Worm (Caenorhabditis elegans) whole organism, late embryonic: ENCODE measurements around the gene H03G16.6.
A peak's percentile ranks its signal among the peaks of the same experiment; 100 is the strongest.

Source experiments
- F13H6.1 ChIP-seq: sonication (generic microtip); optimal IDR thresholded peaks from 2 replicates; lab custom pipeline; 2016; ENCODE audit warnings: missing genetic modification characterization, missing compliant biosample characterization
- T23F11.4 ChIP-seq: fragments of 200-800 bp; sonication (Bioruptor generic); optimal IDR thresholded peaks from 2 replicates; lab custom pipeline; 2018; ENCODE audit warnings: mild to moderate bottlenecking, missing genetic modification characterization, missing compliant biosample characterization
- ahr-1 ChIP-seq: sonication (generic microtip); optimal IDR thresholded peaks from 2 replicates; lab custom pipeline; 2016; ENCODE audit warnings: missing genetic modification characterization, missing compliant biosample characterization
- ama-1 ChIP-seq: fragments of 150-350 bp; optimal IDR thresholded peaks from 2 replicates; lab custom pipeline; 2014
- ceh-14 ChIP-seq: sonication (generic microtip); optimal IDR thresholded peaks from 2 replicates; lab custom pipeline; 2016; ENCODE audit warnings: missing genotype, missing genetic modification characterization, missing compliant biosample characterization
- ceh-19 ChIP-seq: fragments of 200-800 bp; sonication (Bioruptor generic); optimal IDR thresholded peaks from 2 replicates; lab custom pipeline; 2018; ENCODE audit warnings: mild to moderate bottlenecking, missing genetic modification characterization, missing compliant biosample characterization
- ceh-30 ChIP-seq: fragments of 150-350 bp; optimal IDR thresholded peaks from 2 replicates; lab custom pipeline; 2014; ENCODE audit warnings: missing biosample characterization, missing genetic modification characterization
- ceh-31 ChIP-seq: sonication (generic microtip); optimal IDR thresholded peaks from 2 replicates; lab custom pipeline; 2016; ENCODE audit warnings: missing genetic modification characterization, missing compliant biosample characterization
- ceh-48 ChIP-seq: sonication (generic microtip); optimal IDR thresholded peaks from 2 replicates; lab custom pipeline; 2016; ENCODE audit warnings: missing genetic modification characterization, inconsistent platforms, missing compliant biosample characterization
- ceh-6 ChIP-seq: fragments of 200-800 bp; sonication (Bioruptor generic); optimal IDR thresholded peaks from 2 replicates; lab custom pipeline; 2018; ENCODE audit warnings: mild to moderate bottlenecking, missing genetic modification characterization, missing compliant biosample characterization
- dmd-4 ChIP-seq: sonication (generic microtip); optimal IDR thresholded peaks from 2 replicates; lab custom pipeline; 2016; ENCODE audit warnings: borderline replicate concordance, missing genetic modification characterization, missing compliant biosample characterization
- elt-2 ChIP-seq: sonication (generic microtip); optimal IDR thresholded peaks from 2 replicates; lab custom pipeline; 2016; ENCODE audit warnings: missing genetic modification reagents, missing genetic modification characterization, missing compliant biosample characterization
- fkh-6 ChIP-seq: sonication (generic microtip); optimal IDR thresholded peaks from 2 replicates; lab custom pipeline; 2016; ENCODE audit warnings: missing genetic modification characterization, missing compliant biosample characterization
- gmeb-2 ChIP-seq: sonication (generic microtip); optimal IDR thresholded peaks from 2 replicates; lab custom pipeline; 2016; ENCODE audit warnings: missing genetic modification characterization, inconsistent platforms, missing compliant biosample characterization
- lin-11 ChIP-seq: fragments of 200-800 bp; sonication (Bioruptor generic); optimal IDR thresholded peaks from 2 replicates; lab custom pipeline; 2018; ENCODE audit warnings: mild to moderate bottlenecking, missing genetic modification characterization, missing compliant biosample characterization
- madf-2 ChIP-seq: sonication (generic microtip); optimal IDR thresholded peaks from 2 replicates; lab custom pipeline; 2017; ENCODE audit warnings: missing genetic modification characterization, missing compliant biosample characterization
- nfya-1 ChIP-seq: sonication (generic microtip); optimal IDR thresholded peaks from 2 replicates; lab custom pipeline; 2017; ENCODE audit warnings: missing genetic modification characterization, mild to moderate bottlenecking, missing compliant biosample characterization, antibody characterized with exemption, moderate library complexity
- nhr-11 ChIP-seq: fragments of 150-350 bp; optimal IDR thresholded peaks from 2 replicates; lab custom pipeline; 2014; ENCODE audit warnings: missing biosample characterization, missing genetic modification characterization
- npax-4 ChIP-seq: sonication (generic microtip); optimal IDR thresholded peaks from 2 replicates; lab custom pipeline; 2016; ENCODE audit warnings: missing genetic modification characterization, missing compliant biosample characterization
- pha-2 ChIP-seq: sonication (generic microtip); optimal IDR thresholded peaks from 2 replicates; lab custom pipeline; 2017; ENCODE audit warnings: mild to moderate bottlenecking, missing genetic modification characterization, missing compliant biosample characterization
- pha-4 ChIP-seq: fragments of 150-350 bp; optimal IDR thresholded peaks from 2 replicates; lab custom pipeline; 2018; ENCODE audit warnings: missing biosample characterization, missing genetic modification reagents, missing genetic modification characterization
- pros-1 ChIP-seq: fragments of 150-350 bp; optimal IDR thresholded peaks from 2 replicates; lab custom pipeline; 2014; ENCODE audit warnings: missing biosample characterization, missing genetic modification reagents, missing genetic modification characterization
- ref-2 ChIP-seq: sonication (generic microtip); optimal IDR thresholded peaks from 2 replicates; lab custom pipeline; 2016; ENCODE audit warnings: missing genetic modification characterization, missing compliant biosample characterization
- sdc-2 ChIP-seq: sonication (generic microtip); optimal IDR thresholded peaks from 2 replicates; lab custom pipeline; 2016; ENCODE audit warnings: missing genotype, missing genetic modification characterization, missing compliant biosample characterization
- sox-4 ChIP-seq: sonication (generic microtip); optimal IDR thresholded peaks from 2 replicates; lab custom pipeline; 2017; ENCODE audit warnings: mild to moderate bottlenecking, missing genetic modification characterization, inconsistent platforms, missing compliant biosample characterization
- tbx-2 ChIP-seq: sonication (generic microtip); optimal IDR thresholded peaks from 2 replicates; lab custom pipeline; 2016; ENCODE audit warnings: missing genetic modification characterization, missing compliant biosample characterization
- unc-3 ChIP-seq, 2 experiments: fragments of 200-800 bp in 1 of 2; sonication (Bioruptor generic) in 1 of 2; sonication (generic microtip) in 1 of 2; conservative IDR thresholded peaks in 1 of 2; optimal IDR thresholded peaks in 1 of 2; 2 replicates each; pipeline versions ENCODE4 v1.3.6 to Lab custom; 2016 to 2022; ENCODE audit warnings: missing compliant biosample characterization in 2 of 2, missing genetic modification characterization in 2 of 2, missing genetic modification reagents in 1 of 2
- unc-42 ChIP-seq: sonication (generic microtip); optimal IDR thresholded peaks from 2 replicates; lab custom pipeline; 2016; ENCODE audit warnings: missing genotype, missing genetic modification characterization, missing compliant biosample characterization
- unc-55 ChIP-seq: sonication (generic microtip); optimal IDR thresholded peaks from 2 replicates; lab custom pipeline; 2017; ENCODE audit warnings: missing biosample characterization, missing genetic modification reagents, missing genetic modification characterization

H03G16.6 gene

ce11 chrX:15052385-15052784 lies at the start of gene H03G16.6:
TSS of gene H03G16.6 (plus strand) at chrX:15052685.
- TF ChIP-seq tbx-2 (tag; lab: Kevin White, UChicago) (no peak), sox-4 (tag; lab: Kevin White, UChicago) (no peak), nfya-1 (tag; lab: Kevin White, UChicago) (no peak), ceh-31 (tag; lab: Kevin White, UChicago) (no peak), unc-55 (GFP tag; lab: Kevin White, UChicago) (no peak)

ce11 chrX:15003891-15004550 lies 48.5 kb upstream of the H03G16.6 start, which contains the start of gene slc-25A18.1:
TSS of gene slc-25A18.1 (minus strand) at chrX:15003941.
- TF ChIP-seq fkh-6 (tag; lab: Kevin White, UChicago) = no peak
- peak; percentile 72 for TF ChIP-seq elt-2 (tag; lab: Kevin White, UChicago)

ce11 chrX:15006847-15007358 lies 45.6 kb upstream of the H03G16.6 start, which contains the start of gene ergi-2:
TSS of gene ergi-2 (minus strand) at chrX:15007308.
- TF ChIP-seq madf-2 (tag; lab: Kevin White, UChicago) = no peak
- no peak for TF ChIP-seq dmd-4
- TF ChIP-seq nhr-11 (tag; lab: Kevin White, UChicago) = no peak
- TF ChIP-seq gmeb-2 (tag; lab: Kevin White, UChicago) = no peak
- no peak for TF ChIP-seq ahr-1 (tag; lab: Kevin White, UChicago)
- no peak for TF ChIP-seq T23F11.4 (GFP tag; lab: Kevin White, UChicago)
- TF ChIP-seq fkh-6 (tag; lab: Kevin White, UChicago) = no peak
- TF ChIP-seq F13H6.1 = no peak
- TF ChIP-seq pha-2 (tag; lab: Kevin White, UChicago) = no peak
- TF ChIP-seq ceh-6 = no peak
- TF ChIP-seq pha-4 (tag; lab: Kevin White, UChicago) = no peak
- no peak for TF ChIP-seq ama-1 (lab: Kevin White, UChicago)
- TF ChIP-seq elt-2 (tag; lab: Kevin White, UChicago) = no peak

- no peak for TF ChIP-seq sdc-2 (tag; lab: Kevin White, UChicago)
- TF ChIP-seq, all 69 proteins: peak for 0
These were observed 43.8 kb upstream of the H03G16.6 start for ce11 chrX:15008697-15009096.

- TF ChIP-seq npax-4 (tag; lab: Kevin White, UChicago) (no peak), ceh-31 (tag; lab: Kevin White, UChicago) (no peak)
These were observed 41.5 kb upstream of the H03G16.6 start for ce11 chrX:15010941-15011340.

- TF ChIP-seq ceh-19 (GFP tag; lab: Kevin White, UChicago) = no peak
- 0 out of 2 replicates have a peak, but pooled peaks have one; percentile 28 for TF ChIP-seq unc-3 (GFP tag; conservative IDR thresholded peaks at IDR 0.05; lab: Robert Waterston, UW)
- TF ChIP-seq unc-3 (tag; optimal IDR thresholded peaks at IDR 0.05; lab: Kevin White, UChicago) = peak; percentile 82
- no peak for TF ChIP-seq ceh-14 (tag; lab: Kevin White, UChicago)
- TF ChIP-seq pha-4 (tag; lab: Kevin White, UChicago) = no peak
- TF ChIP-seq ceh-30 = no peak
- TF ChIP-seq ref-2 = no peak
- TF ChIP-seq pros-1 (tag; lab: Kevin White, UChicago) = no peak
- TF ChIP-seq unc-42 = peak; percentile 56
- TF ChIP-seq ceh-48 = no peak
- TF ChIP-seq lin-11 (tag; lab: Kevin White, UChicago) = no peak
- TF ChIP-seq T23F11.4 (GFP tag; lab: Kevin White, UChicago) = no peak
These were observed 40.8 kb upstream of the H03G16.6 start for ce11 chrX:15011526-15012274.
